Worm (Caenorhabditis elegans) whole organism, late embryonic: Measurements from ENCODE around the gene H35B03.2.

ENCODE experiments used
- C08G9.2 ChIP-seq: sonication (generic microtip); optimal IDR thresholded peaks from 2 replicates; lab custom pipeline; 2016; ENCODE audit warnings: mild to moderate bottlenecking, missing genetic modification characterization, moderate library complexity, missing compliant biosample characterization
- K09A11.1 ChIP-seq: sonication (generic microtip); optimal IDR thresholded peaks from 2 replicates; lab custom pipeline; 2017; ENCODE audit warnings: antibody characterized with exemption, mild to moderate bottlenecking, missing genetic modification characterization, missing compliant biosample characterization; ENCODE audit not compliant: insufficient read depth
- T23F11.4 ChIP-seq: fragments of 200-800 bp; sonication (Bioruptor generic); optimal IDR thresholded peaks from 2 replicates; lab custom pipeline; 2018; ENCODE audit warnings: mild to moderate bottlenecking, missing genetic modification characterization, missing compliant biosample characterization
- Y22D7AL.16 ChIP-seq: sonication (generic microtip); optimal IDR thresholded peaks from 2 replicates; lab custom pipeline; 2016; ENCODE audit warnings: missing genetic modification characterization, missing compliant biosample characterization
- ceh-2 ChIP-seq: sonication (generic microtip); optimal IDR thresholded peaks from 2 replicates; lab custom pipeline; 2016; ENCODE audit warnings: missing genotype, missing genetic modification characterization, missing compliant biosample characterization
- ceh-31 ChIP-seq: sonication (generic microtip); optimal IDR thresholded peaks from 2 replicates; lab custom pipeline; 2016; ENCODE audit warnings: missing genetic modification characterization, missing compliant biosample characterization
- ceh-34 ChIP-seq: sonication (generic microtip); optimal IDR thresholded peaks from 2 replicates; lab custom pipeline; 2016; ENCODE audit warnings: mild to moderate bottlenecking, missing genetic modification characterization, missing compliant biosample characterization
- ceh-9 ChIP-seq: sonication (generic microtip); optimal IDR thresholded peaks from 2 replicates; lab custom pipeline; 2016; ENCODE audit warnings: mild to moderate bottlenecking, missing genetic modification characterization, inconsistent platforms, missing compliant biosample characterization
- dve-1 ChIP-seq: sonication (generic microtip); optimal IDR thresholded peaks from 2 replicates; lab custom pipeline; 2017; ENCODE audit warnings: antibody characterized with exemption, mild to moderate bottlenecking, missing genetic modification characterization, missing compliant biosample characterization
- elt-2 ChIP-seq: sonication (generic microtip); optimal IDR thresholded peaks from 2 replicates; lab custom pipeline; 2016; ENCODE audit warnings: missing genetic modification reagents, missing genetic modification characterization, missing compliant biosample characterization
- ets-4 ChIP-seq: sonication (generic microtip); optimal IDR thresholded peaks from 2 replicates; lab custom pipeline; 2016; ENCODE audit warnings: missing genetic modification characterization, missing compliant biosample characterization
- eyg-1 ChIP-seq: sonication (generic microtip); optimal IDR thresholded peaks from 2 replicates; lab custom pipeline; 2016; ENCODE audit warnings: missing genotype, missing genetic modification characterization, missing compliant biosample characterization
- fax-1 ChIP-seq: sonication (generic microtip); optimal IDR thresholded peaks from 2 replicates; lab custom pipeline; 2016; ENCODE audit warnings: missing genotype, missing genetic modification characterization, missing compliant biosample characterization
- fkh-10 ChIP-seq: fragments of 150-350 bp; optimal IDR thresholded peaks from 2 replicates; lab custom pipeline; 2014; ENCODE audit warnings: missing biosample characterization, missing genetic modification reagents, missing genetic modification characterization
- gmeb-2 ChIP-seq: sonication (generic microtip); optimal IDR thresholded peaks from 2 replicates; lab custom pipeline; 2016; ENCODE audit warnings: missing genetic modification characterization, inconsistent platforms, missing compliant biosample characterization
- hlh-15 ChIP-seq: sonication (generic microtip); optimal IDR thresholded peaks from 2 replicates; lab custom pipeline; 2016; ENCODE audit warnings: missing genetic modification characterization, missing compliant biosample characterization
- hlh-30 ChIP-seq: sonication (generic microtip); optimal IDR thresholded peaks from 2 replicates; lab custom pipeline; 2017; ENCODE audit warnings: antibody characterized with exemption, missing genetic modification characterization, missing compliant biosample characterization; ENCODE audit not compliant: insufficient read depth
- hlh-8 ChIP-seq: sonication (generic microtip); optimal IDR thresholded peaks from 2 replicates; lab custom pipeline; 2016; ENCODE audit warnings: missing genotype, missing genetic modification characterization, missing compliant biosample characterization
- lim-6 ChIP-seq: sonication (generic microtip); optimal IDR thresholded peaks from 2 replicates; lab custom pipeline; 2016; ENCODE audit warnings: missing genetic modification characterization, missing compliant biosample characterization
- lin-11 ChIP-seq: fragments of 200-800 bp; sonication (Bioruptor generic); optimal IDR thresholded peaks from 2 replicates; lab custom pipeline; 2018; ENCODE audit warnings: mild to moderate bottlenecking, missing genetic modification characterization, missing compliant biosample characterization
- mec-3 ChIP-seq: sonication (generic microtip); optimal IDR thresholded peaks from 2 replicates; lab custom pipeline; 2016; ENCODE audit warnings: borderline replicate concordance, missing genetic modification characterization, missing compliant biosample characterization
- nfya-1 ChIP-seq: sonication (generic microtip); optimal IDR thresholded peaks from 2 replicates; lab custom pipeline; 2017; ENCODE audit warnings: missing genetic modification characterization, mild to moderate bottlenecking, missing compliant biosample characterization, antibody characterized with exemption, moderate library complexity
- nhr-11 ChIP-seq: fragments of 150-350 bp; optimal IDR thresholded peaks from 2 replicates; lab custom pipeline; 2014; ENCODE audit warnings: missing biosample characterization, missing genetic modification characterization
- nhr-232 ChIP-seq: sonication (generic microtip); optimal IDR thresholded peaks from 2 replicates; lab custom pipeline; 2016; ENCODE audit warnings: missing genetic modification characterization, missing compliant biosample characterization
- npax-4 ChIP-seq: sonication (generic microtip); optimal IDR thresholded peaks from 2 replicates; lab custom pipeline; 2016; ENCODE audit warnings: missing genetic modification characterization, missing compliant biosample characterization
- odd-2 ChIP-seq: sonication (generic microtip); optimal IDR thresholded peaks from 2 replicates; lab custom pipeline; 2017; ENCODE audit warnings: antibody characterized with exemption, mild to moderate bottlenecking, missing genetic modification characterization, missing compliant biosample characterization
- pag-3 ChIP-seq: sonication (generic microtip); optimal IDR thresholded peaks from 2 replicates; lab custom pipeline; 2016; ENCODE audit warnings: missing compliant biosample characterization, missing genetic modification characterization, borderline replicate concordance
- pax-1 ChIP-seq: fragments of 150-350 bp; optimal IDR thresholded peaks from 2 replicates; lab custom pipeline; 2014; ENCODE audit warnings: missing biosample characterization, missing genetic modification characterization
- pha-2 ChIP-seq: sonication (generic microtip); optimal IDR thresholded peaks from 2 replicates; lab custom pipeline; 2017; ENCODE audit warnings: mild to moderate bottlenecking, missing genetic modification characterization, missing compliant biosample characterization
- pha-4 ChIP-seq: fragments of 150-350 bp; optimal IDR thresholded peaks from 2 replicates; lab custom pipeline; 2018; ENCODE audit warnings: missing biosample characterization, missing genetic modification reagents, missing genetic modification characterization
- pros-1 ChIP-seq: fragments of 150-350 bp; optimal IDR thresholded peaks from 2 replicates; lab custom pipeline; 2014; ENCODE audit warnings: missing biosample characterization, missing genetic modification reagents, missing genetic modification characterization
- sox-4 ChIP-seq: sonication (generic microtip); optimal IDR thresholded peaks from 2 replicates; lab custom pipeline; 2017; ENCODE audit warnings: mild to moderate bottlenecking, missing genetic modification characterization, inconsistent platforms, missing compliant biosample characterization
- syd-9 ChIP-seq: sonication (generic microtip); optimal IDR thresholded peaks from 2 replicates; lab custom pipeline; 2016; ENCODE audit warnings: mild to moderate bottlenecking, missing genetic modification characterization, moderate library complexity, missing compliant biosample characterization
- unc-3 ChIP-seq, 2 experiments: fragments of 200-800 bp in 1 of 2; sonication (Bioruptor generic) in 1 of 2; sonication (generic microtip) in 1 of 2; conservative IDR thresholded peaks in 1 of 2; optimal IDR thresholded peaks in 1 of 2; 2 replicates each; pipeline versions ENCODE4 v1.3.6 to Lab custom; 2016 to 2022; ENCODE audit warnings: missing compliant biosample characterization in 2 of 2, missing genetic modification characterization in 2 of 2, missing genetic modification reagents in 1 of 2
- unc-86 ChIP-seq: sonication (generic microtip); optimal IDR thresholded peaks from 2 replicates; lab custom pipeline; 2016; ENCODE audit warnings: missing genetic modification characterization, missing compliant biosample characterization
- ztf-16 ChIP-seq: sonication (generic microtip); optimal IDR thresholded peaks from 2 replicates; lab custom pipeline; 2017; ENCODE audit warnings: missing genetic modification characterization, missing compliant biosample characterization

H35B03.2 gene

DNA sequence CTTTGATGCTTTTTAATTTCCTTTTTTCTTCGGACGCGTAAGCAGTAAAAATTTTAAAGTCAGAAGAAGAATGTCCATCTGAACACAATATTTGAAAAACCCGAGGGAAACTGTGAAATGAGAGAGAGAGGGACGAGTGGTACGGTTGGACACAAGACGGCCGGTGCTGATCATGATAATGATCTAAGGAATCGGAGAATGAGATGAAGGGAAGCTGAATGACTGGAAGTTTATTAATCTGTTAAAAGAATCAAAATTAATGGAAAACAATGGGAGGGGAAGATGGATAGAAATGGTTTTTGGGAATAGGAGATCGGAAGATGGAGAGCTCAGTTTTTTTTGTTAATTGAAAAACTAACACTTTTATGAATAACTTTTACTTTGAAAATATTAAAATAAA is 27.2 kb upstream of the H35B03.2 start:
- TF ChIP-seq elt-2 (no peak), ceh-31 (no peak), ceh-2 (tag; lab: Kevin White, UChicago) (no peak), hlh-15 (no peak), npax-4 (tag; lab: Kevin White, UChicago) (no peak), pax-1 (tag; lab: Kevin White, UChicago) (no peak), nhr-232 (tag; lab: Kevin White, UChicago) (no peak), unc-3 (GFP tag; conservative IDR thresholded peaks at IDR 0.05; lab: Robert Waterston, UW) (no peak), unc-3 (tag; optimal IDR thresholded peaks at IDR 0.05; lab: Kevin White, UChicago) (no peak), hlh-8 (no peak), ztf-16 (no peak), gmeb-2 (no peak), sox-4 (tag; lab: Kevin White, UChicago) (no peak), T23F11.4 (no peak), pha-4 (no peak), hlh-30 (tag; lab: Kevin White, UChicago) (no peak), ets-4 (tag; lab: Kevin White, UChicago) (no peak)
- TF ChIP-seq, all 69 proteins: peak for 0

DNA sequence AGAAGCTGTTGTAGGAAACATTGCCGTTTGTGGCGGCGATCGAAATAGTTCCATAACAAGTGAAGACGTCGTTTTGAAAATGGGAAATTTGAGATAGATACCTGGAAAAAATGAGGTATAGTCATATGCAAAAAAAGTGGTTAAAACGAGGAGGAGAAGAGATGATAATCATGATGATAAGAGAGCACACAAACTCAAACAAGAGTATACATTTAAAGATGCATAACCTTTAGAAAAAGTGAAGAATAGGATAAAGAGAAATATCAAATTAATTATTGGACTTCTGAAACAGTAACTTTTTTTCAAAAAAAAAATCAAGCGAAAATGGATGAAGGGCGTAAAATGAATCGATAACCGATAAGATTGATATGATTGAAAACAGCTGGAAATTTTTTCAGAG is 26.3 kb upstream of the H35B03.2 start, which contains the start of gene nhr-46:
Gene nhr-46 (minus strand): TSS at position 101 of the 400 bp plus-strand sequence.
- TF ChIP-seq sox-4 (tag; lab: Kevin White, UChicago) (no peak), pha-4 (no peak), unc-86 (tag; lab: Kevin White, UChicago) (no peak), npax-4 (tag; lab: Kevin White, UChicago) (no peak), hlh-30 (tag; lab: Kevin White, UChicago) (no peak), elt-2 (no peak), fkh-10 (GFP tag; lab: Kevin White, UChicago) (no peak), K09A11.1 (tag; lab: Kevin White, UChicago) (no peak), pag-3 (tag; lab: Kevin White, UChicago) (no peak), gmeb-2 (no peak), ceh-31 (no peak), pha-2 (tag; lab: Kevin White, UChicago) (no peak), dve-1 (no peak), ceh-9 (tag; lab: Kevin White, UChicago) (no peak), pros-1 (tag; lab: Kevin White, UChicago) (no peak), odd-2 (no peak), lim-6 (tag; lab: Kevin White, UChicago) (no peak), ceh-34 (no peak)
- TF ChIP-seq, all 69 proteins: peak for 0

DNA sequence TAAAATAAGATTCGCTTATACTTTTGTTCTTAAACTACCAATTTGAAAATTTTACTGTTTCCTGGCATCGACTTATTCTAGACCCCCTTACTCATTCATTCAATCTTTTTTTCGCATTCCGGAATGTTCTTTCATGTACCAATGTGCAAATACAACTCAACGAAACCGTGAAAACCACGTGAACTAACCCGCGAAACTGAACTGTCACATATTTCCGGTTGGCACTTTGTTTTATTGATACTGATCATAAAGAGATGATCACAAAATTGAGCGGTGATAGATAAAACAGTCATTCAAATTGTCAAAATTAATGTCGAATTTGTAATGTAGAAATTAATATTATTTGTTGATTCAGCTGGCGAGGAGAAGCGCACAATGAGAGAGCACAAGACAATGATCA is 24.4 kb upstream of the H35B03.2 start:
- no peak for TF ChIP-seq nfya-1 (tag; lab: Kevin White, UChicago)
- TF ChIP-seq eyg-1, result no peak
- no peak for TF ChIP-seq syd-9 (tag; lab: Kevin White, UChicago)
- no peak for TF ChIP-seq dve-1
- TF ChIP-seq Y22D7AL.16 (tag; lab: Kevin White, UChicago), result no peak
- TF ChIP-seq mec-3, result no peak
- TF ChIP-seq pha-2 (tag; lab: Kevin White, UChicago), result no peak
- TF ChIP-seq pax-1 (tag; lab: Kevin White, UChicago), result no peak
- TF ChIP-seq lin-11, result no peak
- no peak for TF ChIP-seq nhr-11 (tag; lab: Kevin White, UChicago)
- no peak for TF ChIP-seq pag-3 (tag; lab: Kevin White, UChicago)
- TF ChIP-seq C08G9.2 (tag; lab: Kevin White, UChicago), result no peak
- TF ChIP-seq, all 69 proteins: peak for 0

DNA sequence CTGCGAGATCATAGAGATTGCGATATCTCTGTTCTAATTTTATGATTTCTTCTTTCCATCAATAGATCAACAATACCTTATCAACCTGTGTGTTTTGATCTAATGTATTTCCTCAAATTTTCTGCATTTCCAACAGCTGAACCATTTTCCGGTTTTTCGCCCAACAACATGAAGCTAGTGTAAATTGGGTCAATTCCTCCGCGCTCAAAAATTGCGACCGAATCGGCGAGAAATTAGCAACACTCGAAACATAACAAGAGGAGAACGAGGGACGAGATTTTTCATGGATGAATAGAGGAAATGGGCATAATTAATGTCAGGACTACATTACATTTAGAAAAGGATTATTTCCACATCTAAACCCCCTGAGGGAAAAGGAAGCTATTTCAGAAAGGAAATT is 23.3 kb upstream of the H35B03.2 start:
- no peak for TF ChIP-seq fax-1
- peak; percentile 43 for TF ChIP-seq ceh-31
